Worm (Caenorhabditis elegans) whole organism, L4 larva: ENCODE results near the gene ser-4.

Experiments
- F10B5.3 ChIP-seq: sonication (generic microtip); optimal IDR thresholded peaks from 2 replicates; lab custom pipeline; 2016; ENCODE audit warnings: mild to moderate bottlenecking, missing genetic modification characterization, missing compliant biosample characterization
- F44E2.7 ChIP-seq: fragments of 200-800 bp; sonication (Bioruptor generic); IDR thresholded peaks from 2 replicates; pipeline ENCODE4 v2.1.2; 2022; ENCODE audit warnings: missing genetic modification characterization, missing compliant biosample characterization
- aly-2 ChIP-seq: sonication (generic microtip); optimal IDR thresholded peaks from 2 replicates; lab custom pipeline; 2018; ENCODE audit warnings: missing biosample characterization, missing genetic modification characterization
- cey-2 ChIP-seq: sonication (generic microtip); optimal IDR thresholded peaks from 3 replicates; lab custom pipeline; 2017; ENCODE audit warnings: missing genetic modification characterization, mild to moderate bottlenecking, missing compliant biosample characterization, antibody characterized with exemption, borderline replicate concordance; ENCODE audit not compliant: insufficient read depth
- daf-16 ChIP-seq, 3 experiments: sonication (generic microtip); optimal IDR thresholded peaks; 2 replicates each; lab custom pipeline; 2016 to 2017; ENCODE audit warnings: missing genetic modification characterization in 3 of 3, missing genetic modification reagents in 3 of 3, mild to moderate bottlenecking in 2 of 3, missing compliant biosample characterization in 2 of 3, missing biosample characterization in 1 of 3, moderate library complexity in 1 of 3
- dve-1 ChIP-seq: sonication (generic microtip); optimal IDR thresholded peaks from 2 replicates; lab custom pipeline; 2017; ENCODE audit warnings: antibody characterized with exemption, mild to moderate bottlenecking, missing genetic modification characterization, missing compliant biosample characterization; ENCODE audit not compliant: insufficient read depth
- egl-27 ChIP-seq: sonication (generic microtip); optimal IDR thresholded peaks from 3 replicates; lab custom pipeline; 2017; ENCODE audit warnings: missing biosample characterization, missing genetic modification reagents, missing genetic modification characterization
- fkh-10 ChIP-seq: fragments of 150-350 bp; optimal IDR thresholded peaks from 2 replicates; lab custom pipeline; 2014; ENCODE audit warnings: missing biosample characterization, missing genetic modification reagents, missing genetic modification characterization
- hif-1 ChIP-seq, 2 experiments: sonication (generic microtip); optimal IDR thresholded peaks; 2 replicates each; lab custom pipeline; 2016 to 2017; ENCODE audit warnings: missing compliant biosample characterization in 2 of 2, missing genetic modification characterization in 2 of 2, missing genetic modification reagents in 2 of 2, missing genotype in 2 of 2, mild to moderate bottlenecking in 1 of 2
- hlh-30 ChIP-seq: sonication (generic microtip); optimal IDR thresholded peaks from 2 replicates; lab custom pipeline; 2017; ENCODE audit warnings: antibody characterized with exemption, mild to moderate bottlenecking, missing genetic modification characterization, missing compliant biosample characterization; ENCODE audit not compliant: insufficient read depth
- jun-1 ChIP-seq: fragments of 150-350 bp; optimal IDR thresholded peaks from 2 replicates; lab custom pipeline; 2014; ENCODE audit warnings: missing biosample characterization, missing genetic modification reagents, missing genetic modification characterization
- lim-7 ChIP-seq: fragments of 200-800 bp; sonication (Bioruptor generic); IDR thresholded peaks from 2 replicates; pipeline ENCODE4 v1.3.6; 2022; ENCODE audit warnings: missing genetic modification characterization, missing compliant biosample characterization
- lin-13 ChIP-seq: fragments of 150-350 bp; optimal IDR thresholded peaks from 2 replicates; lab custom pipeline; 2014; ENCODE audit warnings: missing biosample characterization, missing genetic modification reagents, missing genetic modification characterization
- lin-15B ChIP-seq: fragments of 150-350 bp; sonication (generic microtip); optimal IDR thresholded peaks from 3 replicates; lab custom pipeline; 2014; ENCODE audit warnings: missing biosample characterization, missing genetic modification characterization
- lin-39 ChIP-seq: fragments of 150-350 bp; optimal IDR thresholded peaks from 2 replicates; lab custom pipeline; 2014; ENCODE audit warnings: missing biosample characterization, missing genetic modification reagents, missing genetic modification characterization
- lsy-2 ChIP-seq, 2 experiments: fragments of 150-350 bp in 1 of 2; sonication (generic microtip) in 1 of 2; optimal IDR thresholded peaks; 2 replicates each; lab custom pipeline; 2014 to 2017; ENCODE audit warnings: missing biosample characterization in 2 of 2, missing genetic modification characterization in 2 of 2
- mxl-3 ChIP-seq: fragments of 200-800 bp; sonication (Bioruptor generic); optimal IDR thresholded peaks from 2 replicates; lab custom pipeline; 2018; ENCODE audit warnings: mild to moderate bottlenecking, missing genetic modification characterization, missing compliant biosample characterization
- nhr-102 ChIP-seq: sonication (generic microtip); optimal IDR thresholded peaks from 2 replicates; lab custom pipeline; 2016; ENCODE audit warnings: mild to moderate bottlenecking, missing genetic modification characterization, moderate library complexity, missing compliant biosample characterization
- nhr-11 ChIP-seq: fragments of 150-350 bp; optimal IDR thresholded peaks from 2 replicates; lab custom pipeline; 2014; ENCODE audit warnings: missing biosample characterization, missing genetic modification characterization
- nhr-237 ChIP-seq: sonication (generic microtip); optimal IDR thresholded peaks from 2 replicates; lab custom pipeline; 2017; ENCODE audit warnings: missing biosample characterization, missing genetic modification characterization
- nhr-41 ChIP-seq: fragments of 200-800 bp; sonication (Bioruptor generic); IDR thresholded peaks from 2 replicates; pipeline ENCODE4 v1.3.6; 2022; ENCODE audit warnings: missing genetic modification reagents, missing genetic modification characterization, missing compliant biosample characterization
- nhr-42 ChIP-seq: fragments of 200-800 bp; sonication (Bioruptor generic); IDR thresholded peaks from 2 replicates; pipeline ENCODE4 v1.3.6; 2022; ENCODE audit warnings: missing genetic modification characterization, missing compliant biosample characterization
- nhr-6 ChIP-seq: fragments of 150-350 bp; optimal IDR thresholded peaks from 2 replicates; lab custom pipeline; 2014; ENCODE audit warnings: missing biosample characterization, missing genetic modification characterization
- pha-4 ChIP-seq, 2 experiments: fragments of 150-350 bp in 1 of 2; fragments of 200-800 bp in 1 of 2; sonication (Bioruptor generic) in 1 of 2; IDR thresholded peaks in 1 of 2; optimal IDR thresholded peaks in 1 of 2; 2 replicates each; pipeline versions ENCODE4 v1.3.6 to Lab custom; 2014 to 2022; ENCODE audit warnings: missing genetic modification characterization in 2 of 2, missing genetic modification reagents in 2 of 2, missing biosample characterization in 1 of 2, missing compliant biosample characterization in 1 of 2
- saeg-2 ChIP-seq: fragments of 200-800 bp; sonication (Bioruptor generic); IDR thresholded peaks from 2 replicates; pipeline ENCODE4 v1.3.6; 2022; ENCODE audit warnings: missing genetic modification reagents, missing genetic modification characterization, missing compliant biosample characterization
- skn-1 ChIP-seq: fragments of 150-350 bp; optimal IDR thresholded peaks from 2 replicates; lab custom pipeline; 2014; ENCODE audit warnings: missing biosample characterization, missing genetic modification characterization
- snpc-1.2 ChIP-seq: fragments of 200-800 bp; sonication (Bioruptor generic); IDR thresholded peaks from 2 replicates; pipeline ENCODE4 v1.3.6; 2022; ENCODE audit warnings: missing genetic modification reagents, missing genetic modification characterization, missing compliant biosample characterization
- spr-1 ChIP-seq: sonication (generic microtip); optimal IDR thresholded peaks from 2 replicates; lab custom pipeline; 2016; ENCODE audit warnings: mild to moderate bottlenecking, missing genetic modification characterization, missing compliant biosample characterization
- tra-1 ChIP-seq: fragments of 200-800 bp; sonication (Bioruptor generic); IDR thresholded peaks from 2 replicates; pipeline ENCODE4 v1.3.6; 2022; ENCODE audit warnings: missing genetic modification reagents, missing genetic modification characterization, missing compliant biosample characterization
- unc-62 ChIP-seq, 3 experiments: fragments of 150-350 bp in 1 of 3; sonication (generic microtip); optimal IDR thresholded peaks in 2 of 3; peaks in 1 of 3; 1 replicate in 1 of 3; 2 replicates in 2 of 3; lab custom pipeline; 2014 to 2017; ENCODE audit warnings: missing biosample characterization in 3 of 3, missing genetic modification characterization in 3 of 3, missing genetic modification reagents in 3 of 3, missing genotype in 1 of 3
- zag-1 ChIP-seq: fragments of 150-350 bp; optimal IDR thresholded peaks from 2 replicates; lab custom pipeline; 2014; ENCODE audit warnings: missing biosample characterization, missing genetic modification characterization
- zfp-2 ChIP-seq: sonication (generic microtip); optimal IDR thresholded peaks from 2 replicates; lab custom pipeline; 2016; ENCODE audit warnings: mild to moderate bottlenecking, missing genetic modification characterization, missing compliant biosample characterization

ser-4 gene

DNA sequence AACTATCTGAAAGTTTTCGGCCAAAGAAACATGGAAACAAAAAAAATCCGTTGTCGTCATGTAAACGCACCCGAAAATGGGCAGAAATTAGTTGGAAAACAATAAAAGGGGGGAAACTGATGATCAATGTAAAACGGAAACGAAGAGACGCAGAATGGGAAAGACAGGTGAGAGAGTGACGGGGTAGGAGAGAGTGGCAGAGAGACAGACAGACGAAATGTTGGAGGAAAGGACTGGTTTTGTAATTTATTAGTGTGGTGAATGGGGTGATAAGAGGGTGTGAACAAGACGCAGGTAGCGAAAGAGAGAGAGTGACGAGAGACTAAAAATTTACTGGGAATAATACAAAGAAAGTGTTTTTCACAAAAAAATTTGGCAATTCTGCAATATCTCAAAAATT, 51.9 kb downstream of the ser-4 start (continued):
- no peak for TF ChIP-seq nhr-41 (GFP tag; lab: Robert Waterston, UW)
- TF ChIP-seq lsy-2 (tag; optimal IDR thresholded peaks at IDR 0.05; lab: Kevin White, UChicago): peak in 1 of 2 experiments; percentile 78
- peak; percentile 40 for TF ChIP-seq jun-1 (tag; lab: Kevin White, UChicago)
- TF ChIP-seq F44E2.7: no peak
- peak; percentile 87 for TF ChIP-seq tra-1
- TF ChIP-seq zfp-2 (tag; lab: Kevin White, UChicago): no peak
- TF ChIP-seq nhr-42 (GFP tag; lab: Robert Waterston, UW): 0 out of 2 replicates have a peak, but pooled peaks have one; percentile 54
- TF ChIP-seq saeg-2 (GFP tag; lab: Robert Waterston, UW): peak; percentile 34; the same call in 1 of the 2 replicates
- TF ChIP-seq cey-2: no peak
- no peak for TF ChIP-seq fkh-10 (GFP tag; lab: Kevin White, UChicago)
- no peak for TF ChIP-seq skn-1 (tag; lab: Kevin White, UChicago)
- peak; percentile 73 for TF ChIP-seq mxl-3 (GFP tag; lab: Kevin White, UChicago)

DNA sequence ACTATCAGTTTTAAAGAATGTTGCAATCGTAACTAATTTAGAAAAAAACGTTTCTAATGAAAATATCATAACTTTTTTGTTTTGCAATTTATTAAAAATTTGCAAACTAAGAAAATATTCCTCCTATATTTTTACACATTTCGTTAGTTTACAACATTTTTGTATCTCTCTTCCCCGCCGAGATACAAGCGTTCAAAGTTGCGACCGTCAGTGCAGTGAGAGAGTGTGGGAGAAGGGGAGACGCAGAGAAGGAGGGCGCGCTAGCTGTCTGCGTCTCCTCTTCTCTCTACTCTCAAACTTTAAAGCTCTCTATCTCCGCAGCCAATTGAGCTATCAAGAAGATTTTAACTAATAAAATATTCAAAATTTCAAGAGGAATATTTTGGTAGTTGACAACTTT, 52.5 kb downstream of the ser-4 start:
- peak in 1 of 2 experiments; percentile 62 for TF ChIP-seq unc-62 (GFP tag; optimal IDR thresholded peaks at IDR 0.05 in 1 of 2; lab: Kevin White, UChicago)
- no peak for TF ChIP-seq unc-62 (tag; optimal IDR thresholded peaks at IDR 0.05; lab: Kevin White, UChicago)
- no peak for TF ChIP-seq tra-1

DNA sequence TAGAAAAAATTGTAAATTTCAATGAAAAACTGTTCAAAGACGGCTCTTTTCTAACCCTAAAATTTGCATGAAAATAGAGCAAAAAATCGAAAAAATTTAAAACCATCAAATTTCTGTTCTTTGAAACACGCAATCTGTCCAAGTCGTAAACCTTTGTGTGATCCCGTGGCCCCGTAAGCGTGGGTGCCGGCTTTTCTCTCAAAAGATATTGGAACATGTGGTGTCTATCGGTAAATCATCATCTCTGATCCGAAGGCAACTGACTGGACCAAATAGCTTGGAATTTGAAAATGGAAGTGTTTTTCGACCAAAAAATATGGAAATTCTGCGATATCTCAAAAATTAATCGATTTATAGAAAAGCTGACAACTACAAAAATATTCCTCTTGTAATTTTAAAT, 54.2 kb downstream of the ser-4 start:
- TF ChIP-seq unc-62 (GFP tag; optimal IDR thresholded peaks at IDR 0.05 in 1 of 2; lab: Kevin White, UChicago) (peak in 1 of 2 experiments; percentile 55), unc-62 (tag; optimal IDR thresholded peaks at IDR 0.05; lab: Kevin White, UChicago) (no peak), nhr-237 (tag; lab: Kevin White, UChicago) (no peak), nhr-11 (tag; lab: Kevin White, UChicago) (no peak)
- TF ChIP-seq, all 104 proteins: peak for 1

DNA sequence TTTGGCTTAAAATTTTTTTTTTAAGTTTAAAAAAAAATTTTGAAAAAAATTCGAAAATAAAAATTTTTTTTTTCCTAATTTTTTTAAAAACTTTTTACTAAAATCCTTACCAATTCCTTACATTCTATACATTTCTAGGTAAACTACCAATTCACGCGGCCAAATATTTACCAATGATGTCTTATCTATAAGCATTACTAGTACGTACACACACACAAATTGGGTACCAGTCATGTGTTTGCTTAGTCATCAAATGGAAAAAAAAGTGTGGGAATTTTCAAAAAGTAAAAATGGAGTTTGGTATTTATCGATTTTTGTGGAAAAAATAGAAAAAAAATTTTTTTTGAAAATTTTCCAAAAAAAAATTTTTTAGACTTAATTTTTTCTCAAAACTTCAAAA, 56.3 kb downstream of the ser-4 start, which contains the start of gene Y22D7AR.6:
Y22D7AR.6 (minus strand) TSS at position 134 of the 400 bp plus-strand sequence.
- no peak for TF ChIP-seq zag-1
- peak; percentile 43 for TF ChIP-seq dve-1 (tag; lab: Kevin White, UChicago)
- TF ChIP-seq nhr-6 (tag; lab: Kevin White, UChicago): peak; percentile 1
- TF ChIP-seq F10B5.3 (tag; lab: Kevin White, UChicago): no peak
- no peak for TF ChIP-seq unc-62 (GFP tag; optimal IDR thresholded peaks at IDR 0.05 in 1 of 2; lab: Kevin White, UChicago)
- TF ChIP-seq unc-62 (tag; optimal IDR thresholded peaks at IDR 0.05; lab: Kevin White, UChicago): no peak
- no peak for TF ChIP-seq pha-4 (GFP tag; IDR thresholded peaks at IDR 0.05; lab: Robert Waterston, UW)
- TF ChIP-seq pha-4 (tag; optimal IDR thresholded peaks at IDR 0.05; lab: Kevin White, UChicago): no peak
- peak; percentile 34 for TF ChIP-seq hlh-30 (tag; lab: Kevin White, UChicago)
- TF ChIP-seq fkh-10 (GFP tag; lab: Kevin White, UChicago): no peak
- TF ChIP-seq lin-13 (GFP tag; lab: Kevin White, UChicago): no peak
- no peak for TF ChIP-seq hif-1 (tag; optimal IDR thresholded peaks at IDR 0.05; lab: Kevin White, UChicago)
- no peak for TF ChIP-seq nhr-102
- TF ChIP-seq snpc-1.2 (GFP tag; lab: Robert Waterston, UW): no peak
- no peak for TF ChIP-seq lin-39
- no peak for TF ChIP-seq spr-1
- no peak for TF ChIP-seq aly-2
- TF ChIP-seq daf-16 (GFP tag; optimal IDR thresholded peaks at IDR 0.05; lab: Kevin White, UChicago): no peak
- TF ChIP-seq daf-16 (tag; optimal IDR thresholded peaks at IDR 0.05; lab: Kevin White, UChicago): peak; percentile 83
- TF ChIP-seq lim-7: no peak
- TF ChIP-seq lin-15B (tag; lab: Kevin White, UChicago): no peak
- TF ChIP-seq F44E2.7: no peak
- TF ChIP-seq egl-27: no peak
- no peak for TF ChIP-seq nhr-237 (tag; lab: Kevin White, UChicago)
